Fruit fly (Drosophila melanogaster): ENCODE results near the gene ato.

The ato gene

DNA sequence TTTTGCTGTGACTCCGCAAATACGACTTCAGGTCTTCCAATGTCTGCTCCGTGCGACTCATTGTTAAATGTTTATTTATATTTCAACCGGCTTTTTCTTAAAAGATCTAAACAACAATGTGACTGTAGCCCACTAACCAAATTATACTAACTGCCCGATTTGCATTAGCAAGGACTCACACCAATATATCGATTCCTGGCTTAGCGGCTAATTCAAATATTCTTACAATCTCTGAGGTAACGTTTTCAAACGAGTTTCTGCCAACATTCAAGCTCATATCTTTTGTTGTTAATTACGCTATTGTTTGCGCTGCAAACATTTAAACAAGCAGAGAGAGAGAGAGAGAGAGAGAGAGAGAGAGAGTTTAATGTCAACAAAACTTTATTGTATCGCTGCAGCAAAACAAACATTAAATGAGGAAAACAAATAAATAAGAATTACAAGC lies 30.7 kb downstream of the ato start, which contains the start of gene tex:
tex (minus strand) TSS at position 131 of the 445 bp plus-strand sequence.
- TF ChIP-seq Crg-1 (GFP tag; optimal IDR thresholded peaks at IDR 0.05) (no peak), CG1620 (GFP tag; optimal IDR thresholded peaks at IDR 0.05) (no peak), cic (GFP tag; optimal IDR thresholded peaks at IDR 0.05) (peak; percentile 24)

DNA sequence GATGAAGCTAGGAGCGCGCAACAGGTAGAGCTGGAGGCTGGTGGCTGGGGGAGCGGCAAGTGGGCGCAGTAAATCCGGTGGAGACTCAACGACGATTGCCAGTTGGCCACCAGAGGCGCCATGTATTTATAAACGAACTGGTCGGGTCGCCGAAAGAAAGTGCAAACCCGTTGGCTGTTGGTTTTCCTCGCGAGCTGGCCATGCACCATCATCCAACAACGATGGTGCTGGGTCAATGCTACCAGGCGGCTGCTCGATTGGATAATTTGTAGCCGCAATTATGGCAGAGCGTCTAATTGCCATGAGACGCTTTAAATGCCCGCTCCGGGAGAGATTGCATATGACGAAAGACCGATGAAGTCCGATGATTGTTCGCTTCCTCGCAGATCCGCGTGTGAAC lies 32.8 kb downstream of the ato start, which contains the start of gene CG11693:
CG11693 (minus strand) TSS at position 101 of the 400 bp plus-strand sequence.
- no peak for TF ChIP-seq Crg-1 (GFP tag; optimal IDR thresholded peaks at IDR 0.05)
- TF ChIP-seq kay (GFP tag; ENCODE audit: borderline replicate concordance), result no peak
- no peak for TF ChIP-seq CG12768 (GFP tag; optimal IDR thresholded peaks at IDR 0.05)
- TF ChIP-seq cic (GFP tag; optimal IDR thresholded peaks at IDR 0.05), result no peak
- TF ChIP-seq CG33017 (tag; optimal IDR thresholded peaks at IDR 0.05), result no peak
- TF ChIP-seq Hr96 (GFP tag; optimal IDR thresholded peaks at IDR 0.05), result no peak
- no peak for TF ChIP-seq CG11617 (GFP tag; optimal IDR thresholded peaks at IDR 0.05)
- TF ChIP-seq ovo (GFP tag; optimal IDR thresholded peaks at IDR 0.05), result no peak
- TF ChIP-seq CG7101 (tag; optimal IDR thresholded peaks at IDR 0.05), result no peak
- no peak for TF ChIP-seq Mnt (GFP tag; optimal IDR thresholded peaks at IDR 0.05)
- TF ChIP-seq tj (GFP tag; optimal IDR thresholded peaks at IDR 0.05), result no peak
- no peak for TF ChIP-seq toe (GFP tag; optimal IDR thresholded peaks at IDR 0.05)

- TF ChIP-seq ovo (GFP tag; optimal IDR thresholded peaks at IDR 0.05), result no peak
- TF ChIP-seq cic (GFP tag; optimal IDR thresholded peaks at IDR 0.05), result no peak
- no peak for TF ChIP-seq CG12768 (GFP tag; optimal IDR thresholded peaks at IDR 0.05)
- TF ChIP-seq Mnt (GFP tag; optimal IDR thresholded peaks at IDR 0.05), result no peak
- no peak for TF ChIP-seq pad (GFP tag; optimal IDR thresholded peaks at IDR 0.05)
- TF ChIP-seq cnc (optimal IDR thresholded peaks at IDR 0.05), result no peak
- no peak for TF ChIP-seq bab1 (GFP tag; optimal IDR thresholded peaks at IDR 0.05)
- TF ChIP-seq tj (GFP tag; optimal IDR thresholded peaks at IDR 0.05), result no peak
- no peak for TF ChIP-seq kay (GFP tag; ENCODE audit: borderline replicate concordance)
- TF ChIP-seq toe (GFP tag; optimal IDR thresholded peaks at IDR 0.05), result no peak
- TF ChIP-seq CG5204 (GFP tag; optimal IDR thresholded peaks at IDR 0.05), result no peak
- TF ChIP-seq CG11617 (GFP tag; optimal IDR thresholded peaks at IDR 0.05), result no peak
- no peak for TF ChIP-seq Crg-1 (GFP tag; optimal IDR thresholded peaks at IDR 0.05)
Measured at dm6 chr3R:8312037-8312436, 34.2 kb downstream of the ato start, which contains the start of the genes CG11694 and CG11698. Gene CG11694, minus strand, starts transcription at chr3R:8312137. Gene CG11698, plus strand, starts transcription at chr3R:8312188.

DNA sequence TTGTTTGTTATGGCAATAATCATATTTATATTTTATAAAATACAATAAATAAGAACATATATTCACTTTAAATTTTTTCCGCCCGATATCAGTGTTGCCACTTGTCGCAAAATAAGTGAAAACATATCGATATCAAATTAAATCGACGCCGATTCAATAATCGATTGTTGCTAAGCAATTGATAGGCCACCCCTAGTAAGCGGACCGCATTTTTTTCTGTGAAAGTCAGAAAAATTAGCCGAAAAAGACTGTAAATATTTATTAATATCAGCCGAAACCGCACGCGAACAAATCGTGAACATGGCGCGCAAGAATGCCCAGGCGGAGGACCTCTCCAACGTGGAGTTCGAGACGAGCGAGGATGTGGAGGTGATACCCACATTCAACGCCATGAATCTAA lies 35.2 kb downstream of the ato start, which contains the start of gene CG7483:
CG7483 (plus strand) TSS at position 171 of the 400 bp plus-strand sequence.
- no peak for TF ChIP-seq cnc (optimal IDR thresholded peaks at IDR 0.05)
- no peak for TF ChIP-seq ovo (GFP tag; optimal IDR thresholded peaks at IDR 0.05)
- peak; percentile 17 for TF ChIP-seq Mnt (GFP tag; optimal IDR thresholded peaks at IDR 0.05)
- TF ChIP-seq CG7101 (tag; optimal IDR thresholded peaks at IDR 0.05), result no peak
- no peak for TF ChIP-seq Clk (GFP tag; optimal IDR thresholded peaks at IDR 0.05)
- TF ChIP-seq CG14711 (tag; optimal IDR thresholded peaks at IDR 0.05), result peak; percentile 72
- TF ChIP-seq bab1 (GFP tag; optimal IDR thresholded peaks at IDR 0.05), result peak; percentile 57
- no peak for TF ChIP-seq CG12768 (GFP tag; optimal IDR thresholded peaks at IDR 0.05)
- TF ChIP-seq CG33017 (tag; optimal IDR thresholded peaks at IDR 0.05), result no peak

DNA sequence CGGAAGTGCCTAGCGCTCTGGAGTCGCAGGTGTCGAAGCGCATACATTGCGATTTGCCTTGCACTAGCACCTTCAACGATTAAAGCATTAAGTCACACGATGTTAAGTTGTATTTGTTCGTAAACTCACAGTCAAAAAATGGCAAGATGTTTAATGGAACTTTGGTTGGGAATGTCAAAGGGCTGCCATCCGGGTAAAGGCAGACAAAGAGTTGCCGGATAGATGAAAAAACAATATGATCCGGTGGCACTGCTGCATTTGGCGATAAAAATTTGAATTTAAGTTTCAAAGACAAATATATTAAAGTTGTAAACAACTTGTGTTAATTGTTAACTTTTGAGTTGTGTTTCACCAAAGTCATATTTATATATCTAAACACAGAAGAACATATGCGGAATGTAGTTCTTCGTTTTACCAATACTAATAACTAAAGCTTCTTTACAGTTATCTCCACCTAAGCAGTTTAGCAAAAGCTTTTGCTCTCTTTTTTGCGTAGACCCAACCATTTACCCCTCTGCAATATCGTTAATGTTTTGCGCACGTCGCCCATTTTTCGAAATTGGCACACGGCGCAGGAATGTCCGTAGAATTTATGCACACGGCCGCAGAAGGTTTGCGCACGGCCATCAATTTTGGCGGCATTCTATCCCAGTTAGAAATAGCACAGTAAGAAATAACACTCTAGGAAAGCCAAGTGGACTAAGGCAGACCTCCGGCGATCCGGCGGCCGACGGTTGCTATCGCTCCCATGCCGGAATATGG lies 38.7 kb downstream of the ato start, which contains the start of gene Coq2:
Coq2 (minus strand) TSS at position 200 of the 762 bp plus-strand sequence.
- TF ChIP-seq ovo (GFP tag; optimal IDR thresholded peaks at IDR 0.05) (peak; percentile 28), CG33017 (tag; optimal IDR thresholded peaks at IDR 0.05) (no peak), bab1 (GFP tag; optimal IDR thresholded peaks at IDR 0.05) (peak; percentile 61), pad (GFP tag; optimal IDR thresholded peaks at IDR 0.05) (peak; percentile 99), CG7045 (GFP tag; optimal IDR thresholded peaks at IDR 0.05) (no peak), tj (GFP tag; optimal IDR thresholded peaks at IDR 0.05) (peak; percentile 21), CG5204 (GFP tag; optimal IDR thresholded peaks at IDR 0.05) (no peak)

- no peak for TF ChIP-seq tj (GFP tag; optimal IDR thresholded peaks at IDR 0.05)
- no peak for TF ChIP-seq bab1 (GFP tag; optimal IDR thresholded peaks at IDR 0.05)
- no peak for TF ChIP-seq CG11617 (GFP tag; optimal IDR thresholded peaks at IDR 0.05)
- TF ChIP-seq toe (GFP tag; optimal IDR thresholded peaks at IDR 0.05), result no peak
- TF ChIP-seq CG33017 (tag; optimal IDR thresholded peaks at IDR 0.05), result no peak
- TF ChIP-seq Hr96 (GFP tag; optimal IDR thresholded peaks at IDR 0.05), result no peak
- no peak for TF ChIP-seq CG14711 (tag; optimal IDR thresholded peaks at IDR 0.05)
- TF ChIP-seq CG7045 (GFP tag; optimal IDR thresholded peaks at IDR 0.05), result no peak
- no peak for TF ChIP-seq ovo (GFP tag; optimal IDR thresholded peaks at IDR 0.05)
Measured at dm6 chr3R:8317215-8317614, 39.4 kb downstream of the ato start, which contains the start of gene Ctr1B. Gene Ctr1B, plus strand, starts transcription at chr3R:8317612.

Data from whole organism, adult.